Fruit fly (Drosophila melanogaster) whole organism, embryonic: ENCODE measurements around the gene CG42263.

Experiments used
- Atf3 ChIP-seq: fragments of 200-800 bp; sonication (Bioruptor generic); optimal IDR thresholded peaks from 3 replicates; lab custom pipeline; 2016; ENCODE audit warnings: missing biosample characterization, missing genetic modification characterization
- CG10959 ChIP-seq: fragments of 200-800 bp; sonication (Bioruptor generic); IDR thresholded peaks from 2 replicates; pipeline ENCODE4 v1.3.6; 2022; ENCODE audit warnings: missing biosample characterization, missing genetic modification characterization
- CG11560 ChIP-seq: fragments of 200-800 bp; sonication (Bioruptor generic); IDR thresholded peaks from 3 replicates; pipeline ENCODE4 v1.3.6; 2022; ENCODE audit warnings: missing biosample characterization, missing genetic modification characterization
- CG12942 ChIP-seq: fragments of 200-800 bp; sonication (Bioruptor generic); optimal IDR thresholded peaks from 3 replicates; lab custom pipeline; 2016; ENCODE audit warnings: missing biosample characterization, missing genetic modification characterization
- CG14014 ChIP-seq: fragments of 200-800 bp; sonication (Bioruptor generic); IDR thresholded peaks from 2 replicates; pipeline ENCODE4 v1.3.6; 2022; ENCODE audit warnings: missing biosample characterization, missing genetic modification characterization
- CG17328 ChIP-seq: fragments of 200-800 bp; sonication (Bioruptor generic); IDR thresholded peaks from 2 replicates; pipeline ENCODE4 v1.3.6; 2022; ENCODE audit warnings: missing biosample characterization, missing genetic modification characterization
- CG1792 ChIP-seq: fragments of 200-800 bp; sonication (Bioruptor generic); optimal IDR thresholded peaks from 2 replicates; lab custom pipeline; 2016; ENCODE audit warnings: missing biosample characterization, missing genetic modification characterization
- CG2199 ChIP-seq: fragments of 200-800 bp; sonication (Bioruptor generic); IDR thresholded peaks from 3 replicates; pipeline ENCODE4 v1.3.6; 2022; ENCODE audit warnings: missing biosample characterization, missing genetic modification characterization
- CG2889 ChIP-seq: fragments of 200-800 bp; sonication (Bioruptor generic); IDR thresholded peaks from 3 replicates; pipeline ENCODE4 v1.3.6; 2022; ENCODE audit warnings: missing biosample characterization, missing genetic modification characterization
- CG33557 ChIP-seq: fragments of 200-800 bp; sonication (Bioruptor generic); optimal IDR thresholded peaks from 2 replicates; lab custom pipeline; 2019; ENCODE audit warnings: missing biosample characterization, mild to moderate bottlenecking, missing genetic modification characterization, moderate library complexity
- CG5245 ChIP-seq: fragments of 200-800 bp; sonication (Bioruptor generic); optimal IDR thresholded peaks from 3 replicates; lab custom pipeline; 2016; ENCODE audit warnings: missing biosample characterization, missing genetic modification characterization
- CG7928 ChIP-seq: fragments of 200-800 bp; sonication (Bioruptor generic); optimal IDR thresholded peaks from 2 replicates; lab custom pipeline; 2017; ENCODE audit warnings: missing biosample characterization, mild to moderate bottlenecking, missing genetic modification characterization
- CG7963 ChIP-seq: fragments of 200-800 bp; sonication (Bioruptor generic); IDR thresholded peaks from 3 replicates; pipeline ENCODE4 v1.3.6; 2022; ENCODE audit warnings: missing biosample characterization, missing genetic modification characterization; ENCODE audit not compliant: partially characterized antibody
- CG9932 ChIP-seq: fragments of 200-800 bp; sonication (Bioruptor generic); IDR thresholded peaks from 2 replicates; pipeline ENCODE4 v1.3.6; 2022; ENCODE audit warnings: missing biosample characterization, missing genetic modification characterization
- Dad ChIP-seq: fragments of 200-800 bp; sonication (Bioruptor generic); optimal IDR thresholded peaks from 3 replicates; lab custom pipeline; 2016; ENCODE audit warnings: missing biosample characterization, missing genetic modification characterization
- Dip2 ChIP-seq: fragments of 200-800 bp; sonication (Bioruptor generic); IDR thresholded peaks from 2 replicates; pipeline ENCODE4 v1.3.6; 2022; ENCODE audit warnings: missing biosample characterization, missing genetic modification characterization
- Eip74EF ChIP-seq, 2 experiments: fragments of 200-800 bp in 1 of 2; fragments of >200 bp in 1 of 2; sonication (Bioruptor generic) in 1 of 2; optimal IDR thresholded peaks; 2 replicates each; lab custom pipeline; 2017 to 2019; ENCODE audit warnings: missing biosample characterization in 2 of 2, missing genetic modification characterization in 2 of 2, mild to moderate bottlenecking in 1 of 2, moderate library complexity in 1 of 2
- Fer1 ChIP-seq: fragments of 200-800 bp; sonication (Bioruptor generic); optimal IDR thresholded peaks from 2 replicates; lab custom pipeline; 2017; ENCODE audit warnings: missing biosample characterization, mild to moderate bottlenecking, missing genetic modification characterization
- Fer2 ChIP-seq: fragments of 200-800 bp; sonication (Bioruptor generic); optimal IDR thresholded peaks from 2 replicates; lab custom pipeline; 2018; ENCODE audit warnings: missing biosample characterization, mild to moderate bottlenecking, missing genetic modification characterization, moderate library complexity
- Gug ChIP-seq: fragments of 200-800 bp; sonication (Bioruptor generic); IDR thresholded peaks from 4 replicates; pipeline ENCODE4 v1.3.6; 2022; ENCODE audit warnings: missing biosample characterization, missing genetic modification characterization
- Hmr ChIP-seq: fragments of 200-800 bp; sonication (Bioruptor generic); optimal IDR thresholded peaks from 3 replicates; lab custom pipeline; 2017; ENCODE audit warnings: mild to moderate bottlenecking, missing biosample characterization, missing genetic modification reagents, missing genetic modification characterization
- NFAT ChIP-seq: fragments of 200-800 bp; sonication (Bioruptor generic); IDR thresholded peaks from 2 replicates; pipeline ENCODE4 v1.3.6; 2022; ENCODE audit warnings: missing biosample characterization, missing genetic modification characterization
- PHDP ChIP-seq: fragments of 200-800 bp; sonication (Bioruptor generic); optimal IDR thresholded peaks from 3 replicates; lab custom pipeline; 2018; ENCODE audit warnings: missing biosample characterization, mild to moderate bottlenecking, missing genetic modification characterization, moderate library complexity
- Trl ChIP-seq, 3 experiments: fragments of >200 bp in 2 of 3; fragments of 200-800 bp in 1 of 3; sonication (Bioruptor generic) in 1 of 3; optimal IDR thresholded peaks; 2 replicates in 1 of 3; 3 replicates in 2 of 3; lab custom pipeline; 2016 to 2017; ENCODE audit warnings: missing biosample characterization in 1 of 3, missing genetic modification characterization in 1 of 3
- Usf ChIP-seq: fragments of 200-800 bp; sonication (Bioruptor generic); optimal IDR thresholded peaks from 2 replicates; lab custom pipeline; 2017; ENCODE audit warnings: missing genotype, missing biosample characterization, missing genetic modification characterization
- ac ChIP-seq: fragments of 200-800 bp; sonication (Bioruptor generic); optimal IDR thresholded peaks from 3 replicates; lab custom pipeline; 2017; ENCODE audit warnings: missing biosample characterization, mild to moderate bottlenecking, missing genetic modification characterization
- bab2 ChIP-seq: fragments of 200-800 bp; sonication (Bioruptor generic); optimal IDR thresholded peaks from 2 replicates; lab custom pipeline; 2016; ENCODE audit warnings: missing biosample characterization, missing genetic modification characterization
- chif ChIP-seq, 2 experiments: fragments of 200-800 bp; sonication (Bioruptor generic); optimal IDR thresholded peaks; 3 replicates each; lab custom pipeline; 2016; ENCODE audit warnings: missing biosample characterization in 2 of 2, missing genetic modification characterization in 2 of 2
- chm ChIP-seq: fragments of 200-800 bp; sonication (Bioruptor generic); IDR thresholded peaks from 2 replicates; pipeline ENCODE4 v1.3.6; 2022; ENCODE audit warnings: missing biosample characterization, missing genetic modification characterization
- dimm ChIP-seq: fragments of 200-800 bp; sonication (Bioruptor generic); IDR thresholded peaks from 2 replicates; pipeline ENCODE4 v1.3.6; 2022; ENCODE audit warnings: missing biosample characterization, missing genetic modification characterization
- exex ChIP-seq: fragments of 200-800 bp; sonication (Bioruptor generic); optimal IDR thresholded peaks from 4 replicates; lab custom pipeline; 2018; ENCODE audit warnings: missing biosample characterization, mild to moderate bottlenecking, missing genetic modification characterization, moderate library complexity
- fd3F ChIP-seq: fragments of 200-800 bp; sonication (Bioruptor generic); optimal IDR thresholded peaks from 2 replicates; lab custom pipeline; 2018; ENCODE audit warnings: missing biosample characterization, mild to moderate bottlenecking, missing genetic modification characterization, moderate library complexity
- gcm ChIP-seq: fragments of 200-800 bp; sonication (Bioruptor generic); optimal IDR thresholded peaks from 2 replicates; lab custom pipeline; 2019; ENCODE audit warnings: missing biosample characterization, mild to moderate bottlenecking, missing genetic modification characterization, moderate library complexity
- hb ChIP-seq: fragments of 200-800 bp; sonication (Bioruptor generic); IDR thresholded peaks from 3 replicates; pipeline ENCODE4 v1.3.6; 2022; ENCODE audit warnings: missing biosample characterization, missing genetic modification characterization; ENCODE audit not compliant: partially characterized antibody
- ind ChIP-seq: fragments of 200-800 bp; sonication (Bioruptor generic); optimal IDR thresholded peaks from 3 replicates; lab custom pipeline; 2016; ENCODE audit warnings: missing biosample characterization, missing genetic modification characterization
- inv ChIP-seq: fragments of 200-800 bp; sonication (Bioruptor generic); IDR thresholded peaks from 2 replicates; pipeline ENCODE4 v1.3.6; 2022; ENCODE audit warnings: missing biosample characterization, missing genetic modification characterization; ENCODE audit not compliant: partially characterized antibody
- jumu ChIP-seq: fragments of 200-800 bp; sonication (Bioruptor generic); optimal IDR thresholded peaks from 3 replicates; lab custom pipeline; 2016; ENCODE audit warnings: missing biosample characterization, missing genetic modification characterization
- klu ChIP-seq: fragments of 200-800 bp; sonication (Bioruptor generic); IDR thresholded peaks from 2 replicates; pipeline ENCODE4 v1.3.6; 2022; ENCODE audit warnings: missing biosample characterization, missing genetic modification characterization
- lmd ChIP-seq: fragments of 200-800 bp; sonication (Bioruptor generic); IDR thresholded peaks from 2 replicates; pipeline ENCODE4 v1.3.6; 2022; ENCODE audit warnings: missing biosample characterization, missing genetic modification characterization
- pita ChIP-seq: fragments of 200-800 bp; sonication (Bioruptor generic); optimal IDR thresholded peaks from 2 replicates; lab custom pipeline; 2017; ENCODE audit warnings: missing biosample characterization, mild to moderate bottlenecking, missing genetic modification characterization
- pnt ChIP-seq: fragments of 200-800 bp; sonication (Bioruptor generic); optimal IDR thresholded peaks from 3 replicates; lab custom pipeline; 2016; ENCODE audit warnings: missing biosample characterization, missing genetic modification characterization
- prd ChIP-seq, 3 experiments: fragments of >200 bp in 2 of 3; fragments of 200-800 bp in 1 of 3; sonication (Bioruptor generic) in 1 of 3; optimal IDR thresholded peaks in 2 of 3; IDR thresholded peaks in 1 of 3; 2 replicates in 2 of 3; 3 replicates in 1 of 3; pipeline versions ENCODE4 v1.3.6 to Lab custom; 2017 to 2022; ENCODE audit warnings: missing biosample characterization in 1 of 3, missing genetic modification characterization in 1 of 3
- sr ChIP-seq: fragments of 200-800 bp; sonication (Bioruptor generic); IDR thresholded peaks from 3 replicates; pipeline ENCODE4 v1.3.6; 2022; ENCODE audit warnings: missing biosample characterization, missing genetic modification characterization
- twi ChIP-seq: fragments of 200-800 bp; optimal IDR thresholded peaks from 2 replicates; lab custom pipeline; 2019; ENCODE audit warnings: missing biosample characterization, mild to moderate bottlenecking, missing genetic modification characterization, moderate library complexity
- wdn ChIP-seq: fragments of 200-800 bp; sonication (Bioruptor generic); IDR thresholded peaks from 2 replicates; pipeline ENCODE4 v1.3.6; 2022; ENCODE audit warnings: missing biosample characterization, missing genetic modification characterization
- wor ChIP-seq: fragments of 200-800 bp; sonication (Bioruptor generic); IDR thresholded peaks from 2 replicates; pipeline ENCODE4 v1.3.6; 2022; ENCODE audit warnings: missing biosample characterization, missing genetic modification characterization
- zen ChIP-seq: fragments of 200-800 bp; sonication (Bioruptor generic); optimal IDR thresholded peaks from 3 replicates; lab custom pipeline; 2018; ENCODE audit warnings: missing biosample characterization, mild to moderate bottlenecking, missing genetic modification characterization, moderate library complexity

CG42263 gene

DNA sequence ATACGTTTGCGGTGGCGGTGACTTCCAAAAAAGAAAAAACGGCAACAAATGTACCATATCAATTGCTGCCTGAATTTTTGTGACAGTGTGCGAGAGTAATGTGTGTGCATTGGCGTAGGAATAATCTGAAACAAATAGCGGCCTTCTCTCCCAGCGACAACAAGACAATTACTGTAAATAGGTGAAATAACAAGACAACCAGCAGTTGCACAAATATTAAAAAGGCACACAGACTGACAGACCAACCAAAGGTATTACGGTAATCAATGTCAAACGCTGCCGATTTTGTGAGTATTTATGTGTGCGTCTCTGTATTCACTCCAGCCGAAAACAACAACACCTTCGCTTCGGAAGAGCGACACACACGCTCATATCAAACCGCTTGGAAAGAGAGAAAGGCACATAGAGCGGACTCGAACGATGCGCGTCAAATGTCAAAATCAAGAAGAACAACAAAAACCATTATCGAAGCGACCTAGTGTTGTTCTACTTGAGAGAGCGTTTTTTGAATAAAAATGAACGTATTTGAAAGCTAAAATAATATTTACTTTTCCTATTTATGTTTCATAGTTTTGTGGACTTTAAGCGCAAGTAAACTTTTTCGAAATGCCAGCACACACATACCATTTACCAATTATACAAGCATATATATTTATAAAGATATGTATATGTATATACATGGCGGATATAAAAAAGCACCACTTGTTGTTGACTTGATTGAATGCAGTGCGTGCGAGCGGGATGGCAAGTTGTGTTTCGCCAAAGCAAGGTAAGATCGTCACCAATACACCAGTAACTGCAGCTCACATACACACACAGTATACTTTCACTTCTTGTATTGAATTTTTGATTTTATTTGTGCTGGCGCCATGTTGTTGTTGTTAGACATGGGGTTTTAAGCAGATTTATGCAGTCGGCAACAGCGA is 48.6 kb downstream of the CG42263 start (continued):
- TF ChIP-seq CG2889 (GFP tag; lab: Robert Waterston, UW) (no peak), CG2199 (GFP tag; lab: Robert Waterston, UW) (peak; percentile 83; the same call in 2 of the 3 replicates), Trl (optimal IDR thresholded peaks at IDR 0.05; lab: Kevin White, UChicago) (peak; percentile 66 to 86), Trl (GFP tag; optimal IDR thresholded peaks at IDR 0.05; lab: Kevin White, UChicago) (peak; percentile 77), wdn (GFP tag; lab: Robert Waterston, UW) (peak; percentile 64; the same call in 1 of the 2 replicates), CG10959 (peak; percentile 62), Eip74EF (GFP tag; optimal IDR thresholded peaks at IDR 0.05; lab: Kevin White, UChicago) (peak in 1 of 2 experiments; percentile 20), gcm (peak; percentile 43), sr (peak; percentile 62; the same call in 1 of the 3 replicates), klu (GFP tag; lab: Robert Waterston, UW) (no peak), prd (optimal IDR thresholded peaks at IDR 0.05; lab: Kevin White, UChicago) (no peak), prd (GFP tag; IDR thresholded peaks at IDR 0.05; lab: Robert Waterston, UW) (peak; percentile 61; the same call in 2 of the 3 replicates), ac (GFP tag; lab: Kevin White, UChicago) (peak; percentile 64), CG33557 (GFP tag; lab: Kevin White, UChicago) (peak; percentile 41), bab2 (GFP tag; lab: Kevin White, UChicago) (peak; percentile 78), chif (GFP tag; optimal IDR thresholded peaks at IDR 0.05; lab: Kevin White, UChicago) (peak; percentile 34 to 43), chm (GFP tag; lab: Robert Waterston, UW) (peak; percentile 84), CG9932 (GFP tag; lab: Robert Waterston, UW) (0 out of 2 replicates have a peak, but pooled peaks have one; percentile 11), Dip2 (no peak), inv (GFP tag; lab: Robert Waterston, UW) (no peak), Hmr (peak; percentile 86), NFAT (GFP tag; lab: Robert Waterston, UW) (peak; percentile 62; the same call in 1 of the 2 replicates), lmd (GFP tag; lab: Robert Waterston, UW) (no peak), CG5245 (GFP tag; lab: Kevin White, UChicago) (peak; percentile 57), CG12942 (no peak), hb (GFP tag; lab: Robert Waterston, UW) (no peak), CG7928 (GFP tag; lab: Kevin White, UChicago) (no peak), Gug (GFP tag; lab: Robert Waterston, UW) (no peak), Atf3 (no peak), wor (GFP tag; lab: Robert Waterston, UW) (no peak), twi (tag; lab: Kevin White, UChicago) (peak; percentile 29), dimm (GFP tag; lab: Robert Waterston, UW) (no peak), pita (GFP tag; lab: Kevin White, UChicago) (no peak), Fer1 (GFP tag; lab: Kevin White, UChicago) (peak; percentile 78), Usf (GFP tag; lab: Kevin White, UChicago) (no peak), fd3F (GFP tag; lab: Kevin White, UChicago) (peak; percentile 64), CG14014 (GFP tag; lab: Robert Waterston, UW) (peak; percentile 67; the same call in 1 of the 2 replicates), ind (peak; percentile 25), CG7963 (no peak), PHDP (tag; lab: Kevin White, UChicago) (peak; percentile 75), pnt (peak; percentile 75), exex (tag; lab: Kevin White, UChicago) (peak; percentile 84), CG11560 (tag; lab: Robert Waterston, UW) (no peak), CG17328 (peak; percentile 53), jumu (GFP tag; lab: Kevin White, UChicago) (peak; percentile 37), CG1792 (peak; percentile 64), Dad (GFP tag; lab: Kevin White, UChicago) (peak; percentile 22), zen (tag; lab: Kevin White, UChicago) (peak; percentile 61), Fer2 (tag; lab: Kevin White, UChicago) (peak; percentile 31)
